Worm (Caenorhabditis elegans): ENCODE results near the gene glb-10.

ce11 chrII:6348360-6348759 lies 39.3 kb upstream of the glb-10 start:
- TF ChIP-seq nhr-20 (tag; optimal IDR thresholded peaks at IDR 0.05) (peak; percentile 97), nhr-237 (tag; optimal IDR thresholded peaks at IDR 0.05) (peak; percentile 86), lin-39 (tag; optimal IDR thresholded peaks at IDR 0.05) (peak; percentile 53), elt-3 (tag; optimal IDR thresholded peaks at IDR 0.05) (peak in 5 of 6 experiments; percentile 19 to 93 (median 59)), fos-1 (tag; optimal IDR thresholded peaks at IDR 0.05) (peak; percentile 85), nhr-76 (tag; optimal IDR thresholded peaks at IDR 0.05) (no peak), elt-2 (tag; optimal IDR thresholded peaks at IDR 0.05) (peak; percentile 79), snpc-4 (tag; optimal IDR thresholded peaks at IDR 0.05) (peak; percentile 60), unc-62 (GFP tag; optimal IDR thresholded peaks at IDR 0.05) (no peak), ces-1 (GFP tag; optimal IDR thresholded peaks at IDR 0.05) (no peak), nhr-11 (tag; optimal IDR thresholded peaks at IDR 0.05) (peak; percentile 68)
